Fruit fly (Drosophila melanogaster): ENCODE results near the gene CG32640.

The CG32640 gene

DNA sequence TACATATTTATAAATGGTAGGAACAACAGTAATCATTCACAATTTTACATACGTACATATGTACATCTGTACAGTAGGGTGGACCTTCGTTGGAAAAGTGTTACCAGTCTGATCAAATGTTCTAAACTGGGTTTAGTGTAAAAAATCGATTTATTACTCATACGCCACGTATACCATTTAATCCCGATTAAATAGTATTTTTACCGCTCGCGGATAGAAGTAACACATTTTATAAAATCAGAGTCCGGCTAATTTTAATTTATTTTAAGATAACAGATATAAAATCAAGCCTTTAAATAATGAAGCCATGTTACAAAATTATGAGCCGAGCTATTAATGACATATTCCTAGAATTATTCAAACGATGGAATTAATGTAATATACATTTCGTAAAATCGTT is 42.6 kb downstream of the CG32640 start (continued):
- TF ChIP-seq z (GFP tag; IDR thresholded peaks at IDR 0.05) (no peak), Atf6 (GFP tag; IDR thresholded peaks at IDR 0.05) (no peak), tx (GFP tag; optimal IDR thresholded peaks at IDR 0.05) (no peak), croc (GFP tag; conservative IDR thresholded peaks at IDR 0.05) (no peak), CG30431 (GFP tag; optimal IDR thresholded peaks at IDR 0.05) (no peak), Abd-B (GFP tag; optimal IDR thresholded peaks at IDR 0.05) (no peak), exex (tag; optimal IDR thresholded peaks at IDR 0.05) (no peak), pfk (GFP tag; optimal IDR thresholded peaks at IDR 0.05) (no peak), inv (GFP tag; IDR thresholded peaks at IDR 0.05; ENCODE audit: partially characterized antibody) (no peak), so (GFP tag; IDR thresholded peaks at IDR 0.05) (no peak)

DNA sequence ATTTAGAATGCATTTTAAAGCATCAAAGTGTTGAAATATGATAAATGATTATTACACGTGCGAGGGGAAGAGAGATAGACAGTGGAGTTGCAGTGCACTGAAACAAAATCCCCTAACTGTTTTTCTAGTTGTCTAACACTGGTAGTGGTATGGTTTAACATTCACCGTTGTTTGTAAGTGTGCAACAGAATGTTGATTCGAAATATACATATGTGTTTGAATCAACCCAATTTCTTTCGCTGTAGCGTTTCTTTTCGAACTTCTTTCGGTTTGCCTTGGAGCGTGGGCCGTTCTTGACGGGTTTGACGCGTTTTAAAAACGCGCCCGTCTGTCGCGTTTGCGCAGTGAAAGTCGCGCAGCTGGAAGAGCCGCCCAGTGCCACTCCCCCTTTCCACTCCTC is 43.5 kb downstream of the CG32640 start:
- TF ChIP-seq exex (tag; optimal IDR thresholded peaks at IDR 0.05) (no peak), sna (GFP tag; IDR thresholded peaks at IDR 0.05; ENCODE audit: partially characterized antibody) (no peak), crc (GFP tag; optimal IDR thresholded peaks at IDR 0.05) (no peak), repo (GFP tag; optimal IDR thresholded peaks at IDR 0.05) (no peak), fru (optimal IDR thresholded peaks at IDR 0.05) (no peak), CG2712 (tag; optimal IDR thresholded peaks at IDR 0.05) (peak; percentile 38), bigmax (GFP tag; optimal IDR thresholded peaks at IDR 0.05) (no peak), phol (tag; optimal IDR thresholded peaks at IDR 0.05) (peak; percentile 8), CG11398 (GFP tag; optimal IDR thresholded peaks at IDR 0.05) (no peak), Med (GFP tag) (peak; percentile 53), jumu (GFP tag; optimal IDR thresholded peaks at IDR 0.05) (no peak), slou (GFP tag; optimal IDR thresholded peaks at IDR 0.05) (no peak), mld (GFP tag; IDR thresholded peaks at IDR 0.05; ENCODE audit: partially characterized antibody) (no peak), CG3281 (GFP tag; optimal IDR thresholded peaks at IDR 0.05) (no peak), gem (tag; optimal IDR thresholded peaks at IDR 0.05) (peak; percentile 23), al (GFP tag; IDR thresholded peaks at IDR 0.05) (no peak), h (optimal IDR thresholded peaks at IDR 0.05) (no peak), aop (GFP tag; IDR thresholded peaks at IDR 0.05) (no peak), Dll (GFP tag; IDR thresholded peaks at IDR 0.05; ENCODE audit: partially characterized antibody) (no peak), hb (GFP tag; IDR thresholded peaks at IDR 0.05; ENCODE audit: partially characterized antibody) (no peak), Gug (GFP tag; IDR thresholded peaks at IDR 0.05) (no peak), CG7556 (GFP tag; optimal IDR thresholded peaks at IDR 0.05) (no peak), ind (GFP tag; optimal IDR thresholded peaks at IDR 0.05) (no peak), CG13287 (GFP tag; IDR thresholded peaks at IDR 0.05; ENCODE audit: partially characterized antibody) (no peak), chinmo (GFP tag; IDR thresholded peaks at IDR 0.05; ENCODE audit: partially characterized antibody) (0 out of 4 replicates have a peak, but pooled peaks have one; percentile 23), btn (GFP tag; optimal IDR thresholded peaks at IDR 0.05) (no peak), HmgD (GFP tag; optimal IDR thresholded peaks at IDR 0.05) (no peak), MBD-R2 (GFP tag; IDR thresholded peaks at IDR 0.05) (no peak), CG8765 (GFP tag; IDR thresholded peaks at IDR 0.05) (no peak), inv (GFP tag; IDR thresholded peaks at IDR 0.05; ENCODE audit: partially characterized antibody) (no peak), Aef1 (GFP tag; IDR thresholded peaks at IDR 0.05) (no peak), CG17568 (GFP tag; optimal IDR thresholded peaks at IDR 0.05) (no peak), Atf-2 (GFP tag; optimal IDR thresholded peaks at IDR 0.05) (no peak), CG9797 (GFP tag; optimal IDR thresholded peaks at IDR 0.05) (no peak), Adf1 (GFP tag; IDR thresholded peaks at IDR 0.05) (no peak), ATbp (GFP tag; optimal IDR thresholded peaks at IDR 0.05) (peak; percentile 1), otp (GFP tag; IDR thresholded peaks at IDR 0.05) (no peak), CG7271 (tag; optimal IDR thresholded peaks at IDR 0.05) (no peak), Ssrp (tag; optimal IDR thresholded peaks at IDR 0.05) (peak; percentile 24), CG8290 (GFP tag; optimal IDR thresholded peaks at IDR 0.05) (no peak), CG8290 (tag; optimal IDR thresholded peaks at IDR 0.05) (no peak), cwo (GFP tag; optimal IDR thresholded peaks at IDR 0.05) (no peak), CG11504 (tag; optimal IDR thresholded peaks at IDR 0.05) (peak; percentile 13)

Data from whole organism, embryonic.